Worm (Caenorhabditis elegans) whole organism, early embryonic: ENCODE data around the gene F58F12.12.

ENCODE experiments used
- B0310.2 ChIP-seq: sonication (generic microtip); optimal IDR thresholded peaks from 2 replicates; lab custom pipeline; 2016; ENCODE audit warnings: mild to moderate bottlenecking, missing genetic modification characterization, missing compliant biosample characterization
- F13C5.2 ChIP-seq: sonication (generic microtip); optimal IDR thresholded peaks from 2 replicates; lab custom pipeline; 2017; ENCODE audit warnings: mild to moderate bottlenecking, missing genetic modification characterization, inconsistent platforms, missing compliant biosample characterization
- aly-1 ChIP-seq: sonication (generic microtip); optimal IDR thresholded peaks from 2 replicates; lab custom pipeline; 2016; ENCODE audit warnings: missing genetic modification characterization, missing compliant biosample characterization
- ama-1 ChIP-seq: fragments of 150-350 bp; optimal IDR thresholded peaks from 2 replicates; lab custom pipeline; 2014
- ceh-13 ChIP-seq: fragments of 200-800 bp; sonication (Bioruptor generic); optimal IDR thresholded peaks from 2 replicates; lab custom pipeline; 2018; ENCODE audit warnings: mild to moderate bottlenecking, missing genetic modification characterization, missing compliant biosample characterization
- ceh-36 ChIP-seq: sonication (generic microtip); optimal IDR thresholded peaks from 2 replicates; lab custom pipeline; 2016; ENCODE audit warnings: missing genetic modification characterization, inconsistent platforms, missing compliant biosample characterization
- ets-7 ChIP-seq: sonication (generic microtip); optimal IDR thresholded peaks from 2 replicates; lab custom pipeline; 2016; ENCODE audit warnings: missing genotype, missing genetic modification characterization, missing compliant biosample characterization
- flt-1 ChIP-seq: fragments of 200-800 bp; sonication (Bioruptor generic); IDR thresholded peaks from 2 replicates; pipeline ENCODE4 v1.3.6; 2022; ENCODE audit warnings: missing genetic modification characterization, missing compliant biosample characterization
- hmbx-1 ChIP-seq: sonication (generic microtip); optimal IDR thresholded peaks from 2 replicates; lab custom pipeline; 2016; ENCODE audit warnings: mild to moderate bottlenecking, missing genetic modification characterization, missing compliant biosample characterization
- hmg-4 ChIP-seq: fragments of 200-800 bp; sonication (Bioruptor generic); optimal IDR thresholded peaks from 2 replicates; lab custom pipeline; 2018; ENCODE audit warnings: mild to moderate bottlenecking, missing genetic modification characterization, missing compliant biosample characterization
- hnd-1 ChIP-seq: sonication (generic microtip); optimal IDR thresholded peaks from 2 replicates; lab custom pipeline; 2016; ENCODE audit warnings: missing genetic modification characterization, missing compliant biosample characterization
- pes-1 ChIP-seq: fragments of 200-800 bp; sonication (Bioruptor generic); IDR thresholded peaks from 2 replicates; pipeline ENCODE4 v1.3.6; 2022; ENCODE audit warnings: missing genetic modification reagents, missing genetic modification characterization, missing compliant biosample characterization
- scrt-1 ChIP-seq: fragments of 200-800 bp; sonication (Bioruptor generic); IDR thresholded peaks from 2 replicates; pipeline ENCODE4 v1.3.6; 2022; ENCODE audit warnings: missing genetic modification characterization, missing compliant biosample characterization
- sea-1 ChIP-seq: fragments of 200-800 bp; sonication (Bioruptor generic); conservative IDR thresholded peaks from 2 replicates; pipeline ENCODE4 v1.3.6; 2022; ENCODE audit warnings: missing genetic modification characterization, missing compliant biosample characterization
- tbx-11 ChIP-seq: fragments of 200-800 bp; sonication (Bioruptor generic); IDR thresholded peaks from 2 replicates; pipeline ENCODE4 v1.3.6; 2022; ENCODE audit warnings: missing genetic modification characterization, missing compliant biosample characterization
- tbx-37 ChIP-seq: fragments of 200-800 bp; sonication (Bioruptor generic); conservative IDR thresholded peaks from 2 replicates; pipeline ENCODE4 v1.3.6; 2022; ENCODE audit warnings: missing genetic modification reagents, missing genetic modification characterization, missing compliant biosample characterization
- tra-4 ChIP-seq: sonication (generic microtip); optimal IDR thresholded peaks from 2 replicates; lab custom pipeline; 2017; ENCODE audit warnings: missing genetic modification characterization, missing compliant biosample characterization

The F58F12.12 gene

DNA sequence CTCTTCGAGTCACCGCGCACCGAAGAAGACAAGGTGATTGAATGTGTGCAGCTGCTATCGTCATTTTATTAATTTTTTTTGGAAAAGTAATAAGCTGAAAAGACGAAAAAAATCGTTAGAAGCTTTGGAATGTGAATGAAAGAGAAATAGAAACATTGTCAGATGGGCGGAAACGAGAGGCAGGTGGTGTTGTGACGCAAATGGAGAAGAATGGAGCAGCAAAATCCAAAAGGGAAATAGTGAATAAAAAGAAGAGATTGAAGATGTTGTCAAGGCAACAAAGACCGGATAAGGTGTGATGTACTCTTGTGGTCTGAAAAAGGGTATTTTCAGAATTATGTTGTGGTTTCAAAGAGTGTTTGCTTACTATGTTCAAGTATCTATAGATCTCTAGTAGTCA is 38.5 kb upstream of the F58F12.12 start:
- TF ChIP-seq scrt-1 (GFP tag; lab: Robert Waterston, UW) (no peak), sea-1 (no peak), hnd-1 (tag; lab: Kevin White, UChicago) (no peak), ama-1 (no peak), ets-7 (tag; lab: Kevin White, UChicago) (no peak), pes-1 (GFP tag; lab: Robert Waterston, UW) (no peak), tbx-11 (GFP tag; lab: Robert Waterston, UW) (no peak), tbx-37 (GFP tag; lab: Robert Waterston, UW) (no peak), ceh-36 (tag; lab: Kevin White, UChicago) (no peak), aly-1 (tag; lab: Kevin White, UChicago) (no peak), hmbx-1 (tag; lab: Kevin White, UChicago) (no peak)

DNA sequence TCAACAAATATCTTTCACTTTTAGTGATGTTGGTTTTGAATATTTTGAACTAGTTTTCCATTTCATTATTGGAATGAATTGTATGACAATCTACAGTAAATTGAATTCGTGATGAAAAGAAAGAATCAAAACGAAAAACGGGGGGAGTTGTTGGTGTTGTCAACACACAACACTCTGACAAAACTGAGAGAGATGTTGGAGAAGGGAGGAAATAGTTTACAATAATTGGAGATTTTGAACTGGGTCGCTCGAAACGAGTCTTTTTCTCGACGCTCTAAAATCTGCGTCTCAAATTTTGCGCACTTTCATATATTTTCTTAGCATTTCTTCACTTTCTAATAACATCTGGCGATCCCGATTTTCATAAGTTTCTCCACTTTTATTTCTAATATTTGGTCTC is 37.1 kb upstream of the F58F12.12 start, which contains the start of gene txt-18:
Gene txt-18 (plus strand): TSS at position 180 of the 400 bp plus-strand sequence.
- TF ChIP-seq pes-1 (GFP tag; lab: Robert Waterston, UW), result no peak
- no peak for TF ChIP-seq hmg-4
- no peak for TF ChIP-seq ama-1
- TF ChIP-seq aly-1 (tag; lab: Kevin White, UChicago), result no peak
- TF ChIP-seq ceh-13, result no peak
- no peak for TF ChIP-seq hnd-1 (tag; lab: Kevin White, UChicago)
- no peak for TF ChIP-seq ets-7 (tag; lab: Kevin White, UChicago)
- TF ChIP-seq tbx-37 (GFP tag; lab: Robert Waterston, UW), result no peak
- TF ChIP-seq tra-4 (tag; lab: Kevin White, UChicago), result no peak
- no peak for TF ChIP-seq B0310.2 (tag; lab: Kevin White, UChicago)
- no peak for TF ChIP-seq ceh-36 (tag; lab: Kevin White, UChicago)
- no peak for TF ChIP-seq hmbx-1 (tag; lab: Kevin White, UChicago)
- TF ChIP-seq F13C5.2 (tag; lab: Kevin White, UChicago), result no peak
- TF ChIP-seq scrt-1 (GFP tag; lab: Robert Waterston, UW), result no peak
- no peak for TF ChIP-seq sea-1
- TF ChIP-seq tbx-11 (GFP tag; lab: Robert Waterston, UW), result no peak
- TF ChIP-seq flt-1, result no peak

DNA sequence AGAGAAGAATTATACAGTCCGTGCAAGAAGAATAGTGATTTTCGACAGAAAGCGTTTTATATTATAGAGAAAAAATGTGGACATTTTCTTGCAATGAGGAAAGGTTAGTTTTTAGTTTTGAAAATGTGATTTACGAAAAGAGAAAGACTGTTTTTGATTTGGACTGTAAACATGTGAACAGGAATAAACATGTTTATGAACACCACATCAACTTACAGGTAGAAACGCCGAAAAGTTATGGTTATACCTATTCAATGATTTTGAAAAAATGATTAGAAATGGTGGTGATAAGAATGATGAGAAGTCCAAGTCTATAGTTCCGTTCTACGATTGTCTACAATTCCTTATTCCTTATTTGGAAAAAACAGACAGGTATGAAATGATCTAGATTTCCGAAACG is 36.5 kb upstream of the F58F12.12 start:
- TF ChIP-seq hmbx-1 (tag; lab: Kevin White, UChicago) (no peak), ets-7 (tag; lab: Kevin White, UChicago) (no peak), flt-1 (no peak), ceh-36 (tag; lab: Kevin White, UChicago) (no peak)

DNA sequence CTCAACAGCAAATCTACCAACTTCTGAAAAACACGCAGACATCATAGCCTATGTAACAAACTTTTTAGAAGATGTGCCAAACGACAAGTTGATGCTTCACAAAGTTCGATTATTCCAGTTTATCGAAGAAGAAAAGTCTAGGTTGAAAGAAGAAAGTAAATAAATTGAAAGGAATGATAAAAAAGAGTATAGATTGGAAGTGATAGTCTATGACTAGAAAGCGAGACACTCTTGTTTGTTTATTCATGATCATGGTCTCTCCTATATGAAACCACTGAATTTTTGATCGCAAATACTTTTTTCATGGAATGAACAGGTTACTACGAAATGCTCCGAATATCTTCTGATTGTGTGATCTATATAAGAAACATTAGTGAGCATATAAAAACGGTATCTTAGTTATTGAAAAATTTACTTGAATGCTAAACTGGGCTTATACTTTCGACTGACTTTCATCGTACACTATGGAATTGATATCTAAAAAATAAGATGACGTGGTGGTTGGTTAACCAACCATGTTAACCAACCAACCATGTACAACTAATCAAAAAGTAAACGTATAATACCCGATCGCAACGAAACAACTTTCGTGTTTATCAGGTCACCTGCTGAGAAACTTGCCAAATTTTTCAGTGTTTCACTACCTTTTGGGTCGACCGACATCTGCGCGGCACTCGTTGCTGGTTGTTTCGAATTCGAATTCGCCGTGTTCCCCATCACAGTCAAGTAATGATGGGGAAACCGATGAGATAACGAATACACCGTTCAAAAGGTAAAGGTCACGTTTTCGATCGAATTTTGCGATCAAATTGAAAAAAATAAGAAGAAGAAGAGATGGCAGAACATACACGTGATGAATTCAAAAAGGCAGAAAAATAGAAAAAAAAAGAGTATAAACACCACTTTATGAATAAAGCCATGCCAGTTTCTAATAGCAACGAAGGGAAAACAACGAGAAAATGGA is 35.5 kb upstream of the F58F12.12 start, which contains the start of gene C32D5.8:
Gene C32D5.8 (minus strand): TSS at position 770 of the 964 bp plus-strand sequence.
- TF ChIP-seq F13C5.2 (tag; lab: Kevin White, UChicago) (no peak), sea-1 (no peak), ceh-13 (no peak), hmbx-1 (tag; lab: Kevin White, UChicago) (no peak), hnd-1 (tag; lab: Kevin White, UChicago) (no peak)

DNA sequence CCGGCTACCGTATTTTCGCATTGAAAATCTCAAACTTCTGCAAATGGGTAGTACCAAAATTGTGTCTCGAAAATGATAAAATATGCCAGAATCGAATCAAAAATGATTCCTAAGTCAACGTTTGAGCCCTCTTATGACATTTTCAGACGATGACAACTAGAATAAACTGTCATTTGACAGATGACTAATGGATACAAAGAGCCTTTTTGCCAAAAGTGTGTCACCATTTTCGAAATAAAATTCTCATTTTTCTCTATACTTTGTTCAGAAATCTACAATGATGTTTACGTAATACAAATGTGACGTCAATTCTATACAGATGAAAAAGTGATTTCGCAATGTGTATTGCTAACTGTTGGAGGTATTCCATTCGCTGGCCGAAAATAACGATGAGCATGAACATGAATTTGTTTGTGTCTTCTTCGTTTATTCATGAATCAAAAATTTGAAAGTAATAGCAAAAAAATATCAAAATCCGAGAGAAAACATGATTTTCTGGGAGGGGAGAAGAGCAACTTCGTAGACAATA is 34.4 kb upstream of the F58F12.12 start:
- TF ChIP-seq ama-1 (no peak), hmbx-1 (tag; lab: Kevin White, UChicago) (peak; percentile 18), ceh-36 (tag; lab: Kevin White, UChicago) (peak; percentile 19), scrt-1 (GFP tag; lab: Robert Waterston, UW) (no peak), aly-1 (tag; lab: Kevin White, UChicago) (no peak), ets-7 (tag; lab: Kevin White, UChicago) (no peak), ceh-13 (no peak), flt-1 (no peak)

DNA sequence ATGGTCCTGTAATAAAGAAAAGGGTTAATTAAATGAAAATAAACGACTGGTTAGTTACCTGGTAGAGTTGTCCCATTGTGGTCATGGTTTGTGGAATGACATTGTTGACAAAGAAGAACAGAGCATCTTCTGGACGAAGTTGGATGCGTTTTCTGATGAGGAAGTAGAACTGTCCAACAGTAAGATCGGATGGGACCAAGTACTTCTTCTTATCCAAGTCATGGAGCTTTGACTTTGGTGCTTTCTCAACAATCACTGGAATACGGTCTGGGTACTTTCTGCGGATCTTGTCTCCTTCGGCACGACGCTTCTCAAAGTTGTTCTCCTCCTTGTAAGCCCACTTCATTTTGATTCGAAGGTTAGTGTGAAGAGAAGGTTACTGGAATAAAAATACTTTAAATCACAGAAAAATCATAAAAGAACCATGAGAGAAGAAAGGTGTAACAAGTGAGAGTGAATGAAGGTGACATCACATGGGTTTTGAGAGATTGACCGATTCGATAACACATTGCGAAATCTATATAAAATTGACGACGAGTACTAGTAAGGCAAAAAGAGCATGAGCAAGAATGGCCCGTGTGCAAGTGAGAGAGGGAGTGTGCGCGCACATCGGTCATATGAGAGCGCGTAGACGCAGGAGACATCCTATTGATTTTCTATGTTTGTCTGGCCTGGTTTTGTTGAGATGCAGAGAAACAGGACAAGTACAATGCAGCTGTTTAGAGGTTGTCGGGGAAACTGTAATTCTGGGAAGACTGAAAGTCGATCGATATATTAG is 33.4 kb upstream of the F58F12.12 start, which contains the start of gene lgg-1:
Gene lgg-1 (minus strand): TSS at position 379 of the 778 bp plus-strand sequence.
- TF ChIP-seq sea-1 (0 out of 2 replicates have a peak, but pooled peaks have one; percentile 48), F13C5.2 (tag; lab: Kevin White, UChicago) (peak; percentile 20), ama-1 (peak; percentile 23), ets-7 (tag; lab: Kevin White, UChicago) (no peak)

DNA sequence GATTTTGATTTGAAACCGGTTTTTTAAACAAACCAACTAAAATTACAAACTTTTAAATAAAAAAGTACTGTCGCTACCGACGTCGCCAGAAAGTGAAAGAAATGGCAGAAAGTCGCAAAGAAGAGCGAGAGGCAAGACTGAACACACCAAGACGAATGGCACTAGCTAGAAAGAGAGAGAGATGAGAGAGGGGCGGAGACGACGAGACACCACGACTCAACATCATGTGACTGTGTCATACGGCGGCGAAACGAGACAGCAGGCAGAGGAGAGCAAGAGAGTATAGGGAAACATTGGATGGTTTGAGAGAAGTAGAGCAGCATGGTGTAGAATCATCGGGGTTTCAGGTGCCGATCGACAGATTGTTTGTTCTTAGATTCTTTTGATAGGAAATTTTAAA is 32.6 kb upstream of the F58F12.12 start:
- TF ChIP-seq aly-1 (tag; lab: Kevin White, UChicago) (peak; percentile 9), tbx-11 (GFP tag; lab: Robert Waterston, UW) (no peak), pes-1 (GFP tag; lab: Robert Waterston, UW) (0 out of 2 replicates have a peak, but pooled peaks have one; percentile 8), flt-1 (0 out of 2 replicates have a peak, but pooled peaks have one; percentile 51), hmg-4 (peak; percentile 34), ceh-13 (no peak), ceh-36 (tag; lab: Kevin White, UChicago) (peak; percentile 35), hnd-1 (tag; lab: Kevin White, UChicago) (peak; percentile 6)
